Worm (Caenorhabditis elegans): ENCODE results near the gene pgp-6.

pgp-6 gene

DNA sequence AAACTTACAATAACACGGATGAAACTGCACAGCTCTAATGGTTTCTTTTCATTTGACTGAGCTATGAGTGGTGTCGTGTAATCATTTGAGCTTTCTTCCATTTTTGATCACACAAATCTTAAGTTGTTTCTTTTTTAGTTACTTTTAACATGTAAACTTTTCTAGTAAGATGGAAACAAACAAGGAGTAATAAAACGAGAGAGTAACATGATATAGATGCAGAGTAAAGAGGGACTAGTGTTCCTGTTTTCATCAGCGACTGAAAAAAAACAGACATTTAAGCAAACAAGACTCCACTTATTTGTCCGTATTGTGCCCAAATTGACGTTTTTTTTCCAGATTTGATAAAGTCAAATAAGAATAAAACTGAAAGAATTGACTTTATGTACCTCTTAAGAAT lies 7.1 kb downstream of the pgp-6 start, which contains the start of gene pgp-7:
Gene pgp-7, minus strand, starts transcription at position 101 of the 400 bp plus-strand sequence.
- TF ChIP-seq ceh-20 (GFP tag; IDR thresholded peaks at IDR 0.05) (no peak), unc-62 (GFP tag; optimal IDR thresholded peaks at IDR 0.05 in 1 of 2) (peak in 1 of 2 experiments; percentile 20), unc-62 (tag; optimal IDR thresholded peaks at IDR 0.05) (no peak), tra-1 (GFP tag; IDR thresholded peaks at IDR 0.05) (no peak), nhr-25 (tag; optimal IDR thresholded peaks at IDR 0.05; ENCODE audit: borderline replicate concordance, insufficient read depth) (no peak), snpc-4 (tag; optimal IDR thresholded peaks at IDR 0.05) (no peak)

- TF ChIP-seq aly-2 (tag; optimal IDR thresholded peaks at IDR 0.05) (no peak), fkh-10 (GFP tag; optimal IDR thresholded peaks at IDR 0.05) (no peak), nhr-10 (tag; optimal IDR thresholded peaks at IDR 0.05) (no peak), ceh-32 (tag; optimal IDR thresholded peaks at IDR 0.05; ENCODE audit: poor library complexity) (no peak), dmd-6 (GFP tag; IDR thresholded peaks at IDR 0.05) (peak; percentile 39)
These were observed 12.9 kb downstream of the pgp-6 start, which contains the start of gene pgp-8 for ce11 chrX:10864322-10864721. Gene pgp-8, minus strand, starts transcription at chrX:10864422.

ce11 chrX:10862582-10862981 lies 14.6 kb downstream of the pgp-6 start:
- TF ChIP-seq hif-1 (tag; optimal IDR thresholded peaks at IDR 0.05) (no peak), unc-62 (GFP tag; optimal IDR thresholded peaks at IDR 0.05 in 1 of 2) (peak in 1 of 2 experiments; percentile 81), unc-62 (tag; optimal IDR thresholded peaks at IDR 0.05) (no peak), nhr-28 (tag; optimal IDR thresholded peaks at IDR 0.05) (no peak), aha-1 (tag) (peak; percentile 96), duxl-1 (tag; optimal IDR thresholded peaks at IDR 0.05; ENCODE audit: poor library complexity) (no peak)

DNA sequence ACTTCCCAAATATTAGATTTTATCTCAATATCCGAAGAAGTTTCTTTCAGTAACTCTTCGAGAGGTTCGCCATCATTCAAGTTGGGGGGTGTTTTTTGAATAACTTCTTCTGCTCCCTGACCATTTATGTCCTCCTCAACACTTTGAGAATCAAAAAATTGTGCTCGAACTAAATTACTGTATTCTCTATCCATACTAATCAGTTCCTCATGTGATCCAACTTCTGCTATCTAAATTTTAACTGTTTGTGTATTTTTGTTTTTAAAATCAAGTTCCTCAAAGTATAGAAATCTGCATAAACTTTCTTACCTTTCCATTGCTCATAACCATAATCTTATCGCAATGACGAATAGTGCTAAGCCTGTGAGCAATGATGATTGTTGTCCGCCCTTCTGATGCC lies 15.6 kb downstream of the pgp-6 start:
- peak in 1 of 2 experiments; percentile 98 for TF ChIP-seq unc-62 (GFP tag; optimal IDR thresholded peaks at IDR 0.05 in 1 of 2)
- no peak for TF ChIP-seq unc-62 (tag; optimal IDR thresholded peaks at IDR 0.05)
- TF ChIP-seq sdz-12 (GFP tag; optimal IDR thresholded peaks at IDR 0.05): no peak

DNA sequence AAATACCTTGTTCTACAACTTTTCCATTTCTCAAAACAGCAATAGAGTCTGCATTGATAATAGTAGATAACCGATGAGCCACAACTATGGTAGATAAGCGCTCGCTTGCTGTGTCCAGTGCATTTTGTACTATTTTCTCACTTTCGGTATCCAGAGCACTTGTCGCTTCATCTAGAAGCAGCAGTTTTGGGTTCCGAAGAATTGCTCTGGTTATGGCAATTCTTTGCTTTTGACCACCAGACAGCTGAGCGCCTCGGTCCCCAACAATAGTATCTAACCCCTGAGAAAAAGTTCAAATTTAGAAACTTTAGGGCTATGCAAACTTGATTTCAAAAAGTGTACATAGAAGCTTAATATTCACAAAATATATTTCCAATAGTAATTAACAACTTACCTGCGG lies 17.6 kb downstream of the pgp-6 start:
- TF ChIP-seq T26A8.4 (GFP tag; IDR thresholded peaks at IDR 0.05) (no peak), tag-97 (GFP tag; IDR thresholded peaks at IDR 0.05) (0 out of 2 replicates have a peak, but pooled peaks have one; percentile 52), zip-2 (tag; optimal IDR thresholded peaks at IDR 0.05) (no peak), mdl-1 (tag; optimal IDR thresholded peaks at IDR 0.05) (no peak), mes-2 (tag; optimal IDR thresholded peaks at IDR 0.05; ENCODE audit: poor library complexity, severe bottlenecking) (no peak), aha-1 (tag) (peak; percentile 56), pqm-1 (tag; optimal IDR thresholded peaks at IDR 0.05) (no peak), R02D3.7 (tag; optimal IDR thresholded peaks at IDR 0.05) (no peak)

ce11 chrX:10859211-10859610 lies 18.0 kb downstream of the pgp-6 start, which contains the start of gene pgp-5:
Gene pgp-5, minus strand, starts transcription at chrX:10859297.
- TF ChIP-seq zip-2 (tag; optimal IDR thresholded peaks at IDR 0.05) (peak; percentile 81), mes-2 (tag; optimal IDR thresholded peaks at IDR 0.05; ENCODE audit: poor library complexity, severe bottlenecking) (no peak), unc-62 (GFP tag; optimal IDR thresholded peaks at IDR 0.05 in 1 of 2) (peak in 1 of 2 experiments; percentile 95), unc-62 (tag; optimal IDR thresholded peaks at IDR 0.05) (no peak)

- TF ChIP-seq daf-16 (GFP tag; optimal IDR thresholded peaks at IDR 0.05) (peak in 1 of 2 experiments; percentile 84), daf-16 (tag; optimal IDR thresholded peaks at IDR 0.05) (no peak), nhr-6 (tag; optimal IDR thresholded peaks at IDR 0.05) (no peak), mdl-1 (tag; optimal IDR thresholded peaks at IDR 0.05) (no peak), ceh-62 (tag; optimal IDR thresholded peaks at IDR 0.05) (no peak), nhr-11 (tag; optimal IDR thresholded peaks at IDR 0.05) (peak; percentile 48), R02D3.7 (tag; optimal IDR thresholded peaks at IDR 0.05) (no peak)
These were observed 24.0 kb downstream of the pgp-6 start for ce11 chrX:10853271-10853670.
